Worm (Caenorhabditis elegans): ENCODE data around the gene srx-32.

Gene srx-32

DNA sequence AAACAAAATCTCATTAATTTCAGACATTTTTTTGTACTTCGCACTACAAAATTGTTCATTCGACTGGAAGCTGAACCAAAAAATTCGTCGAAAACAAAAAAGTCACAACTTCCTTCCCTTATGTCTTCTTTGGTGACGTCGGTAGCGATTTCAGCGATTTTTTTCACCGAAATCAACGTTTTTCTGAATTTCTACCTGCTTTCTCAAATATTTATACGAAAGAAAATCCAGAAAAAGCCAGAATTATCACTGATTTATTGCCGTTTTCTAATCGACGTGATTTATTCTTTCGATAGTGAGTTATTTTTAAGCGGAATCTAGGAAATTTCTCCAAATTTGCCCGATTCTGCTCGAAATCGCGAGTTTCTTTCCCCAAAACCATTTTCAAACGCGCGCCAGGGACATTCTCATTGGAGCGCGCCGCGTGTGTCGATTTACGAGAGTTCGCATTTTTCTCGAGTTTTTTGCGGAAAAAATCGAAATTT, 45.6 kb downstream of the srx-32 start, which contains the start of gene srbc-58 (continued):
- TF ChIP-seq daf-16 (GFP tag; optimal IDR thresholded peaks at IDR 0.05) (no peak), daf-16 (tag; optimal IDR thresholded peaks at IDR 0.05) (peak; percentile 14), jun-1 (tag; optimal IDR thresholded peaks at IDR 0.05) (no peak), ztf-11 (tag; optimal IDR thresholded peaks at IDR 0.05) (no peak), snpc-1.2 (GFP tag; IDR thresholded peaks at IDR 0.05) (0 out of 2 replicates have a peak, but pooled peaks have one; percentile 35), lin-29 (GFP tag; IDR thresholded peaks at IDR 0.05) (no peak), hmg-1.1 (GFP tag; IDR thresholded peaks at IDR 0.05) (no peak), cey-2 (tag; optimal IDR thresholded peaks at IDR 0.05; ENCODE audit: borderline replicate concordance, insufficient read depth) (no peak), daf-19 (GFP tag; conservative IDR thresholded peaks at IDR 0.05) (no peak), snpc-4 (tag; optimal IDR thresholded peaks at IDR 0.05) (no peak), Y75B8A.6 (GFP tag; IDR thresholded peaks at IDR 0.05) (no peak), spr-1 (tag; optimal IDR thresholded peaks at IDR 0.05) (no peak), rbr-2 (tag; optimal IDR thresholded peaks at IDR 0.05) (peak; percentile 21), tag-97 (GFP tag; IDR thresholded peaks at IDR 0.05) (no peak), mdt-29 (GFP tag; IDR thresholded peaks at IDR 0.05) (no peak), zfp-3 (GFP tag; conservative IDR thresholded peaks at IDR 0.05) (no peak), php-3 (GFP tag; IDR thresholded peaks at IDR 0.05) (no peak), zip-11 (GFP tag; IDR thresholded peaks at IDR 0.05) (no peak), mep-1 (tag; optimal IDR thresholded peaks at IDR 0.05) (no peak), vab-7 (GFP tag; IDR thresholded peaks at IDR 0.05) (no peak), lin-38 (GFP tag; IDR thresholded peaks at IDR 0.05) (peak; percentile 87), madf-5 (GFP tag; IDR thresholded peaks at IDR 0.05) (no peak), nhr-11 (tag; optimal IDR thresholded peaks at IDR 0.05) (no peak), nhr-102 (tag; optimal IDR thresholded peaks at IDR 0.05) (no peak), dve-1 (tag; optimal IDR thresholded peaks at IDR 0.05; ENCODE audit: insufficient read depth) (no peak), F37D6.2 (tag; optimal IDR thresholded peaks at IDR 0.05) (no peak), Y48G9A.11 (GFP tag; IDR thresholded peaks at IDR 0.05) (no peak), nhr-10 (tag; optimal IDR thresholded peaks at IDR 0.05) (no peak), Y105C5A.15 (GFP tag; IDR thresholded peaks at IDR 0.05) (no peak), madf-9 (GFP tag; conservative IDR thresholded peaks at IDR 0.05) (no peak), lin-13 (GFP tag; optimal IDR thresholded peaks at IDR 0.05) (no peak), ceh-28 (tag; optimal IDR thresholded peaks at IDR 0.05) (no peak), nhr-77 (tag; optimal IDR thresholded peaks at IDR 0.05) (no peak), hlh-30 (tag; optimal IDR thresholded peaks at IDR 0.05; ENCODE audit: insufficient read depth) (no peak), ceh-62 (tag; optimal IDR thresholded peaks at IDR 0.05) (no peak), nhr-76 (tag; optimal IDR thresholded peaks at IDR 0.05) (no peak), F49E8.2 (tag; optimal IDR thresholded peaks at IDR 0.05; ENCODE audit: borderline replicate concordance) (peak; percentile 86), hlh-11 (tag; optimal IDR thresholded peaks at IDR 0.05) (no peak), dpl-1 (GFP tag; optimal IDR thresholded peaks at IDR 0.05) (no peak), mes-2 (tag; optimal IDR thresholded peaks at IDR 0.05; ENCODE audit: poor library complexity, severe bottlenecking) (no peak), ces-1 (GFP tag; optimal IDR thresholded peaks at IDR 0.05) (no peak), saeg-2 (GFP tag; IDR thresholded peaks at IDR 0.05) (no peak), unc-39 (tag; optimal IDR thresholded peaks at IDR 0.05) (no peak), F44E2.7 (GFP tag; IDR thresholded peaks at IDR 0.05) (no peak), gei-8 (GFP tag; optimal IDR thresholded peaks at IDR 0.05) (no peak), lsy-2 (tag; optimal IDR thresholded peaks at IDR 0.05) (peak in 1 of 2 experiments; percentile 52), nhr-41 (GFP tag; IDR thresholded peaks at IDR 0.05) (no peak), fos-1 (tag; optimal IDR thresholded peaks at IDR 0.05) (no peak), lim-7 (GFP tag; IDR thresholded peaks at IDR 0.05) (no peak), zfp-2 (tag; optimal IDR thresholded peaks at IDR 0.05) (no peak), dmd-8 (GFP tag; IDR thresholded peaks at IDR 0.05) (no peak), egl-43 (GFP tag; IDR thresholded peaks at IDR 0.05) (no peak)
